Fruit fly (Drosophila melanogaster): Measurements from ENCODE around the gene CG11247.

CG11247 gene

DNA sequence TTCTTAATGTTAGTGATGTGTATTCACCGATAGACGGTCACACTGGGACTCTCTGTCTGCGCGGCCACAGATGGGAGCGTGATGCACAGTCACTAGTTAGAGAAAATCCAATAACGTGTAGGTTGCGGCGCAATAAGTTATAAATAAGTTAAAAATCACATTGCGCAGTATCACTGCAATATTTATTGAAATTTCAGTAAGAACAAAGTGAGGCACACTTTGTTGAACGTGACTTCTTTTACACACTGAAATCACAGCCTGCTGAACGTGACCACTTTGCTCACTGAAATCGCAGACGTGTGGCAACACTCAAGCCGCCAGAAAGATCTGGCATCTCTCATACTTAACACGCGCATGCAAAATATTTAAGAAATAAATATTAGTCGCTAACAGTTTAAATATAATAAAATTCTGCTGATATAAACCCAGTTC lies at the start of gene CG11247, which contains the start of gene Polr2H:
CG11247 (minus strand) TSS at position 191 of the 432 bp plus-strand sequence.
Polr2H (plus strand) TSS at position 317 of the 432 bp plus-strand sequence.
- TF ChIP-seq eve (GFP tag; optimal IDR thresholded peaks at IDR 0.05) (peak in 1 of 2 experiments; percentile 77), amos (GFP tag; IDR thresholded peaks at IDR 0.05; ENCODE audit: partially characterized antibody) (peak; percentile 72), sim (GFP tag; IDR thresholded peaks at IDR 0.05) (peak; percentile 70), bcd (GFP tag; optimal IDR thresholded peaks at IDR 0.05) (peak; percentile 91), nerfin-2 (GFP tag; IDR thresholded peaks at IDR 0.05; ENCODE audit: partially characterized antibody) (peak; percentile 60), ssp (GFP tag; IDR thresholded peaks at IDR 0.05) (peak; percentile 93), lilli (GFP tag; optimal IDR thresholded peaks at IDR 0.05) (peak; percentile 97), Hand (GFP tag; optimal IDR thresholded peaks at IDR 0.05) (no peak), Six4 (GFP tag; optimal IDR thresholded peaks at IDR 0.05) (peak; percentile 81), cg (GFP tag; optimal IDR thresholded peaks at IDR 0.05) (no peak), mirr (GFP tag; optimal IDR thresholded peaks at IDR 0.05) (peak; percentile 47), CG4424 (GFP tag; optimal IDR thresholded peaks at IDR 0.05) (peak; percentile 92), Rfx (GFP tag; IDR thresholded peaks at IDR 0.05) (peak; percentile 96), Tbp (GFP tag; optimal IDR thresholded peaks at IDR 0.05) (no peak), stwl (tag; optimal IDR thresholded peaks at IDR 0.05) (peak; percentile 79), zfh2 (GFP tag; optimal IDR thresholded peaks at IDR 0.05) (peak; percentile 97), abd-A (tag; optimal IDR thresholded peaks at IDR 0.05) (no peak), repo (GFP tag; optimal IDR thresholded peaks at IDR 0.05) (peak; percentile 89), Trl (optimal IDR thresholded peaks at IDR 0.05) (no peak), Trl (GFP tag; optimal IDR thresholded peaks at IDR 0.05) (peak; percentile 95), Sox100B (GFP tag; optimal IDR thresholded peaks at IDR 0.05) (peak; percentile 55), CG3838 (GFP tag; optimal IDR thresholded peaks at IDR 0.05) (peak; percentile 78), rib (GFP tag; IDR thresholded peaks at IDR 0.05) (peak; percentile 84), CG30431 (GFP tag; optimal IDR thresholded peaks at IDR 0.05) (peak; percentile 90), CG5953 (GFP tag; IDR thresholded peaks at IDR 0.05) (0 out of 2 replicates have a peak, but pooled peaks have one; percentile 62), bab2 (GFP tag; optimal IDR thresholded peaks at IDR 0.05) (peak; percentile 95), CG17802 (tag; optimal IDR thresholded peaks at IDR 0.05) (peak; percentile 86), Dp (GFP tag; optimal IDR thresholded peaks at IDR 0.05) (peak; percentile 15), HmgZ (tag; optimal IDR thresholded peaks at IDR 0.05) (peak; percentile 94), Bdp1 (GFP tag; optimal IDR thresholded peaks at IDR 0.05) (peak; percentile 87), zf30C (GFP tag; optimal IDR thresholded peaks at IDR 0.05) (no peak), CG16863 (GFP tag; optimal IDR thresholded peaks at IDR 0.05) (peak; percentile 94), odd (GFP tag; optimal IDR thresholded peaks at IDR 0.05) (peak; percentile 29), E2f2 (GFP tag; IDR thresholded peaks at IDR 0.05) (peak; percentile 59), cwo (GFP tag; optimal IDR thresholded peaks at IDR 0.05) (peak; percentile 40), Awh (GFP tag; IDR thresholded peaks at IDR 0.05) (peak; percentile 38; the same call in 1 of the 2 replicates), shn (GFP tag; optimal IDR thresholded peaks at IDR 0.05) (peak; percentile 96), CG2202 (tag; optimal IDR thresholded peaks at IDR 0.05) (peak; percentile 53), CG12104 (GFP tag; optimal IDR thresholded peaks at IDR 0.05) (peak; percentile 64), vnd (GFP tag; IDR thresholded peaks at IDR 0.05; ENCODE audit: partially characterized antibody) (peak; percentile 78), D (optimal IDR thresholded peaks at IDR 0.05) (no peak), D (GFP tag; optimal IDR thresholded peaks at IDR 0.05) (peak; percentile 77), Eip74EF (GFP tag; optimal IDR thresholded peaks at IDR 0.05) (no peak), ems (GFP tag; optimal IDR thresholded peaks at IDR 0.05) (peak; percentile 92), crol (GFP tag; IDR thresholded peaks at IDR 0.05) (peak; percentile 40; the same call in 1 of the 2 replicates), CG7987 (GFP tag; optimal IDR thresholded peaks at IDR 0.05) (peak; percentile 55), CG1832 (GFP tag; optimal IDR thresholded peaks at IDR 0.05) (no peak), ewg (GFP tag; optimal IDR thresholded peaks at IDR 0.05) (peak; percentile 92), Blimp-1 (GFP tag; optimal IDR thresholded peaks at IDR 0.05) (peak; percentile 79), gsb (GFP tag; IDR thresholded peaks at IDR 0.05) (peak; percentile 71; the same call in 1 of the 2 replicates), Dref (GFP tag; IDR thresholded peaks at IDR 0.05) (peak; percentile 60)
